Fruit fly (Drosophila melanogaster) whole organism, embryonic: Measurements from ENCODE around the gene Gk2.

Source experiments
- Atf-2 ChIP-seq: fragments of 200-800 bp; sonication (Bioruptor generic); optimal IDR thresholded peaks from 2 replicates; lab custom pipeline; 2016; ENCODE audit warnings: missing biosample characterization, missing genetic modification characterization
- C15 ChIP-seq: fragments of 200-800 bp; sonication (Bioruptor generic); IDR thresholded peaks from 3 replicates; pipeline ENCODE4 v1.3.6; 2022; ENCODE audit warnings: missing biosample characterization, missing genetic modification characterization
- CG10431 ChIP-seq: fragments of 200-800 bp; sonication (Bioruptor generic); optimal IDR thresholded peaks from 3 replicates; lab custom pipeline; 2018; ENCODE audit warnings: missing biosample characterization, mild to moderate bottlenecking, missing genetic modification characterization
- CG12071 ChIP-seq: fragments of 200-800 bp; sonication (Bioruptor generic); optimal IDR thresholded peaks from 3 replicates; lab custom pipeline; 2018; ENCODE audit warnings: missing biosample characterization, mild to moderate bottlenecking, missing genetic modification characterization
- CG12299 ChIP-seq: fragments of 200-800 bp; sonication (Bioruptor generic); optimal IDR thresholded peaks from 2 replicates; lab custom pipeline; 2018; ENCODE audit warnings: missing biosample characterization, mild to moderate bottlenecking, missing genetic modification characterization
- CG14050 ChIP-seq: fragments of 200-800 bp; sonication (Bioruptor generic); IDR thresholded peaks from 3 replicates; pipeline ENCODE4 v1.3.6; 2022; ENCODE audit warnings: missing biosample characterization, missing genetic modification characterization
- CG14860 ChIP-seq: fragments of 200-800 bp; sonication (Bioruptor generic); IDR thresholded peaks from 3 replicates; pipeline ENCODE4 v1.3.6; 2022; ENCODE audit warnings: missing biosample characterization, missing genetic modification characterization; ENCODE audit not compliant: partially characterized antibody
- CG15479 ChIP-seq: fragments of 200-800 bp; sonication (Bioruptor generic); optimal IDR thresholded peaks from 3 replicates; lab custom pipeline; 2019; ENCODE audit warnings: missing biosample characterization, mild to moderate bottlenecking, missing genetic modification characterization, moderate library complexity
- CG15696 ChIP-seq: fragments of 200-800 bp; sonication (Bioruptor generic); optimal IDR thresholded peaks from 2 replicates; lab custom pipeline; 2019; ENCODE audit warnings: missing biosample characterization, mild to moderate bottlenecking, missing genetic modification characterization, moderate library complexity
- CG1647 ChIP-seq: fragments of 200-800 bp; sonication (Bioruptor generic); optimal IDR thresholded peaks from 3 replicates; lab custom pipeline; 2016; ENCODE audit warnings: missing biosample characterization, missing genetic modification characterization
- CG17361 ChIP-seq: fragments of 200-800 bp; sonication (Bioruptor generic); IDR thresholded peaks from 3 replicates; pipeline ENCODE4 v1.3.6; 2022; ENCODE audit warnings: missing biosample characterization, missing genetic modification characterization
- CG2712 ChIP-seq: fragments of 200-800 bp; optimal IDR thresholded peaks from 3 replicates; lab custom pipeline; 2019; ENCODE audit warnings: missing biosample characterization, mild to moderate bottlenecking, missing genetic modification characterization, moderate library complexity
- CG3281 ChIP-seq: fragments of 200-800 bp; sonication (Bioruptor generic); optimal IDR thresholded peaks from 3 replicates; lab custom pipeline; 2017; ENCODE audit warnings: missing biosample characterization, mild to moderate bottlenecking, missing genetic modification characterization
- CG3847 ChIP-seq: fragments of 200-800 bp; sonication (Bioruptor generic); IDR thresholded peaks from 2 replicates; pipeline ENCODE4 v1.3.6; 2022; ENCODE audit warnings: missing biosample characterization, missing genetic modification characterization
- CG5953 ChIP-seq: fragments of 200-800 bp; sonication (Bioruptor generic); IDR thresholded peaks from 2 replicates; pipeline ENCODE4 v1.3.6; 2022; ENCODE audit warnings: missing biosample characterization, missing genetic modification characterization
- CG6272 ChIP-seq: fragments of 200-800 bp; sonication (Bioruptor generic); IDR thresholded peaks from 2 replicates; pipeline ENCODE4 v1.3.6; 2022; ENCODE audit warnings: missing biosample characterization, missing genetic modification characterization
- CG6765 ChIP-seq: fragments of 200-800 bp; sonication (Bioruptor generic); optimal IDR thresholded peaks from 3 replicates; lab custom pipeline; 2017; ENCODE audit warnings: missing biosample characterization, mild to moderate bottlenecking, missing genetic modification characterization
- CG7372 ChIP-seq: fragments of 200-800 bp; sonication (Bioruptor generic); IDR thresholded peaks from 2 replicates; pipeline ENCODE4 v1.3.6; 2022; ENCODE audit warnings: missing biosample characterization, missing genetic modification characterization
- CoRest ChIP-seq: fragments of 200-800 bp; sonication (Bioruptor generic); optimal IDR thresholded peaks from 3 replicates; lab custom pipeline; 2018; ENCODE audit warnings: missing biosample characterization, mild to moderate bottlenecking, missing genetic modification characterization, moderate library complexity
- CrebB ChIP-seq: fragments of 200-800 bp; sonication (Bioruptor generic); optimal IDR thresholded peaks from 3 replicates; lab custom pipeline; 2018; ENCODE audit warnings: missing biosample characterization, mild to moderate bottlenecking, missing genetic modification characterization
- D ChIP-seq, 2 experiments: fragments of 200-800 bp in 1 of 2; fragments of >200 bp in 1 of 2; sonication (Bioruptor generic) in 1 of 2; optimal IDR thresholded peaks; 2 replicates in 1 of 2; 3 replicates in 1 of 2; lab custom pipeline; 2017; ENCODE audit warnings: mild to moderate bottlenecking in 1 of 2, missing biosample characterization in 1 of 2, missing genetic modification characterization in 1 of 2, missing genetic modification reagents in 1 of 2
- Dll ChIP-seq: fragments of 200-800 bp; sonication (Bioruptor generic); IDR thresholded peaks from 4 replicates; pipeline ENCODE4 v1.3.6; 2022; ENCODE audit warnings: missing biosample characterization, missing genetic modification characterization; ENCODE audit not compliant: partially characterized antibody
- ERR ChIP-seq: fragments of 200-800 bp; sonication (Bioruptor generic); optimal IDR thresholded peaks from 2 replicates; lab custom pipeline; 2016; ENCODE audit warnings: missing biosample characterization, missing genetic modification characterization
- Fer1 ChIP-seq: fragments of 200-800 bp; sonication (Bioruptor generic); optimal IDR thresholded peaks from 2 replicates; lab custom pipeline; 2017; ENCODE audit warnings: missing biosample characterization, mild to moderate bottlenecking, missing genetic modification characterization
- Gsc ChIP-seq: fragments of 200-800 bp; sonication (Bioruptor generic); IDR thresholded peaks from 2 replicates; pipeline ENCODE4 v1.3.6; 2022; ENCODE audit warnings: missing biosample characterization, missing genetic modification characterization
- Hsf ChIP-seq: fragments of 200-800 bp; sonication (Bioruptor generic); optimal IDR thresholded peaks from 3 replicates; lab custom pipeline; 2016; ENCODE audit warnings: missing biosample characterization, missing genetic modification characterization
- Lim3 ChIP-seq: fragments of 200-800 bp; sonication (Bioruptor generic); IDR thresholded peaks from 2 replicates; pipeline ENCODE4 v1.3.6; 2022; ENCODE audit warnings: missing biosample characterization, missing genetic modification characterization
- Max ChIP-seq: fragments of 200-800 bp; sonication (Bioruptor generic); optimal IDR thresholded peaks from 2 replicates; lab custom pipeline; 2016; ENCODE audit warnings: missing biosample characterization, mild to moderate bottlenecking, missing genetic modification characterization
- Ptx1 ChIP-seq: fragments of 200-800 bp; sonication (Bioruptor generic); IDR thresholded peaks from 2 replicates; pipeline ENCODE4 v1.3.6; 2022; ENCODE audit warnings: missing biosample characterization, missing genetic modification characterization
- Sin3A ChIP-seq: fragments of >200 bp; optimal IDR thresholded peaks from 2 replicates; lab custom pipeline; 2018
- al ChIP-seq: fragments of 200-800 bp; sonication (Bioruptor generic); IDR thresholded peaks from 2 replicates; pipeline ENCODE4 v1.3.6; 2022; ENCODE audit warnings: missing biosample characterization, missing genetic modification characterization
- br ChIP-seq: fragments of >200 bp; optimal IDR thresholded peaks from 2 replicates; lab custom pipeline; 2017
- cato ChIP-seq: fragments of 200-800 bp; sonication (Bioruptor generic); optimal IDR thresholded peaks from 2 replicates; lab custom pipeline; 2016; ENCODE audit warnings: missing biosample characterization, missing genetic modification characterization, borderline replicate concordance
- crc ChIP-seq: fragments of 200-800 bp; sonication (Bioruptor generic); optimal IDR thresholded peaks from 2 replicates; lab custom pipeline; 2016; ENCODE audit warnings: missing biosample characterization, missing genetic modification characterization
- dan ChIP-seq: fragments of 200-800 bp; sonication (Bioruptor generic); IDR thresholded peaks from 2 replicates; pipeline ENCODE4 v1.3.6; 2022; ENCODE audit warnings: missing biosample characterization, missing genetic modification characterization
- dmrt11E ChIP-seq: fragments of 200-800 bp; sonication (Bioruptor generic); optimal IDR thresholded peaks from 3 replicates; lab custom pipeline; 2018; ENCODE audit warnings: missing biosample characterization, mild to moderate bottlenecking, missing genetic modification characterization, moderate library complexity
- ftz-f1 ChIP-seq: fragments of 200-800 bp; sonication (Bioruptor generic); optimal IDR thresholded peaks from 2 replicates; lab custom pipeline; 2016; ENCODE audit warnings: missing biosample characterization, missing genetic modification characterization
- gem ChIP-seq: fragments of 200-800 bp; sonication (Bioruptor generic); optimal IDR thresholded peaks from 2 replicates; lab custom pipeline; 2019; ENCODE audit warnings: missing biosample characterization, mild to moderate bottlenecking, missing genetic modification characterization, moderate library complexity
- gt ChIP-seq: fragments of 200-800 bp; sonication (Bioruptor generic); IDR thresholded peaks from 2 replicates; pipeline ENCODE4 v1.3.6; 2022; ENCODE audit warnings: missing biosample characterization, missing genetic modification characterization
- h ChIP-seq: fragments of >200 bp; optimal IDR thresholded peaks from 2 replicates; lab custom pipeline; 2017
- jing ChIP-seq: fragments of 200-800 bp; sonication (Bioruptor generic); optimal IDR thresholded peaks from 2 replicates; lab custom pipeline; 2018; ENCODE audit warnings: missing biosample characterization, mild to moderate bottlenecking, missing genetic modification characterization
- lab ChIP-seq: fragments of 200-800 bp; sonication (Bioruptor generic); optimal IDR thresholded peaks from 3 replicates; lab custom pipeline; 2017; ENCODE audit warnings: missing biosample characterization, missing genetic modification characterization, mild to moderate bottlenecking, moderate library complexity, missing genetic modification reagents
- mirr ChIP-seq: fragments of 200-800 bp; sonication (Bioruptor generic); optimal IDR thresholded peaks from 3 replicates; lab custom pipeline; 2018; ENCODE audit warnings: missing biosample characterization, mild to moderate bottlenecking, missing genetic modification characterization
- peb ChIP-seq: fragments of 200-800 bp; sonication (Bioruptor generic); IDR thresholded peaks from 2 replicates; pipeline ENCODE4 v1.3.6; 2022; ENCODE audit warnings: missing biosample characterization, missing genetic modification characterization
- pzg ChIP-seq: fragments of 200-800 bp; sonication (Bioruptor generic); optimal IDR thresholded peaks from 3 replicates; lab custom pipeline; 2018; ENCODE audit warnings: missing biosample characterization, mild to moderate bottlenecking, missing genetic modification characterization, moderate library complexity
- slbo ChIP-seq: fragments of 200-800 bp; sonication (Bioruptor generic); IDR thresholded peaks from 2 replicates; pipeline ENCODE4 v1.3.6; 2022; ENCODE audit warnings: missing biosample characterization, missing genetic modification characterization
- tap ChIP-seq: fragments of 200-800 bp; optimal IDR thresholded peaks from 3 replicates; lab custom pipeline; 2019; ENCODE audit warnings: missing biosample characterization, mild to moderate bottlenecking, missing genetic modification characterization, moderate library complexity
- tgo ChIP-seq: fragments of 200-800 bp; sonication (Bioruptor generic); IDR thresholded peaks from 3 replicates; pipeline ENCODE4 v1.3.6; 2022; ENCODE audit warnings: missing biosample characterization, missing genetic modification characterization
- tup ChIP-seq: fragments of 200-800 bp; sonication (Bioruptor generic); optimal IDR thresholded peaks from 2 replicates; lab custom pipeline; 2016; ENCODE audit warnings: missing biosample characterization, mild to moderate bottlenecking, missing genetic modification characterization, moderate library complexity

Gk2 gene

dm6 chr3L:1774713-1775648, 36.8 kb downstream of the Gk2 start, which contains the start of the genes CG13933 and PolD2 (continued):
- TF ChIP-seq CG10431 = peak; percentile 93
- TF ChIP-seq Ptx1 (GFP tag; lab: Robert Waterston, UW) = peak; percentile 99
- peak; percentile 76 for TF ChIP-seq CG15696 (tag; lab: Kevin White, UChicago)
- peak; percentile 99 for TF ChIP-seq gem (tag; lab: Kevin White, UChicago)
- TF ChIP-seq br = no peak
- TF ChIP-seq CG15479 (GFP tag; lab: Kevin White, UChicago) = peak; percentile 33
- TF ChIP-seq CG12299 (tag; lab: Kevin White, UChicago) = peak; percentile 95
- peak; percentile 80 for TF ChIP-seq Dll (GFP tag; lab: Robert Waterston, UW)
- no peak for TF ChIP-seq D (optimal IDR thresholded peaks at IDR 0.05; lab: Kevin White, UChicago)
- no peak for TF ChIP-seq D (GFP tag; optimal IDR thresholded peaks at IDR 0.05; lab: Kevin White, UChicago)
- no peak for TF ChIP-seq CG12071 (GFP tag; lab: Kevin White, UChicago)
- TF ChIP-seq Gsc = peak; percentile 91
- TF ChIP-seq jing = peak; percentile 80
- peak; percentile 97 for TF ChIP-seq tgo (GFP tag; lab: Robert Waterston, UW)
- peak; percentile 92 for TF ChIP-seq lab (GFP tag; lab: Kevin White, UChicago)
- peak; percentile 94 for TF ChIP-seq al (GFP tag; lab: Robert Waterston, UW)
- TF ChIP-seq CG7372 (GFP tag; lab: Robert Waterston, UW) = peak; percentile 93
- TF ChIP-seq peb = peak; percentile 94
- peak; percentile 98 for TF ChIP-seq CG5953 (GFP tag; lab: Robert Waterston, UW)
- peak; percentile 99 for TF ChIP-seq CoRest (tag; lab: Kevin White, UChicago)
- TF ChIP-seq CG17361 (GFP tag; lab: Robert Waterston, UW) = no peak
- TF ChIP-seq C15 = peak; percentile 81; the same call in 1 of the 3 replicates
- peak; percentile 74 for TF ChIP-seq Max (GFP tag; lab: Kevin White, UChicago)
- no peak for TF ChIP-seq h (lab: Kevin White, UChicago)
- TF ChIP-seq Fer1 = no peak
- peak; percentile 25 for TF ChIP-seq crc
- no peak for TF ChIP-seq CG3281 (GFP tag; lab: Kevin White, UChicago)
- TF ChIP-seq CG14050 = peak; percentile 98
- TF ChIP-seq ERR = peak; percentile 81
- TF ChIP-seq Hsf (GFP tag; lab: Kevin White, UChicago) = peak; percentile 90
- TF ChIP-seq CG14860 (GFP tag; lab: Robert Waterston, UW) = peak; percentile 91
- TF ChIP-seq ftz-f1 (GFP tag; lab: Kevin White, UChicago) = no peak
- TF ChIP-seq tup (GFP tag; lab: Kevin White, UChicago) = peak; percentile 90
- TF ChIP-seq mirr (GFP tag; lab: Kevin White, UChicago) = no peak
- TF ChIP-seq CG3847 (GFP tag; lab: Robert Waterston, UW) = peak; percentile 98
- TF ChIP-seq Atf-2 (GFP tag; lab: Kevin White, UChicago) = peak; percentile 84
- TF ChIP-seq tap (tag; lab: Kevin White, UChicago) = no peak
- peak; percentile 46 for TF ChIP-seq CG1647 (GFP tag; lab: Kevin White, UChicago)
- TF ChIP-seq gt (GFP tag; lab: Robert Waterston, UW) = peak; percentile 87
- peak; percentile 97 for TF ChIP-seq CG2712 (tag; lab: Kevin White, UChicago)
- peak; percentile 94 for TF ChIP-seq cato (GFP tag; lab: Kevin White, UChicago)
- peak; percentile 95 for TF ChIP-seq Lim3 (GFP tag; lab: Robert Waterston, UW)
- TF ChIP-seq dmrt11E = peak; percentile 99
- TF ChIP-seq dan (GFP tag; lab: Robert Waterston, UW) = peak; percentile 94
- TF ChIP-seq pzg (GFP tag; lab: Kevin White, UChicago) = peak; percentile 23
- peak; percentile 92 for TF ChIP-seq CG6272
- TF ChIP-seq CG6765 (GFP tag; lab: Kevin White, UChicago) = peak; percentile 74
- no peak for TF ChIP-seq Sin3A
- peak; percentile 99 for TF ChIP-seq slbo (GFP tag; lab: Robert Waterston, UW)
- peak; percentile 93 for TF ChIP-seq CrebB (tag; lab: Kevin White, UChicago)
